Worm (Caenorhabditis elegans) whole organism, L2 larva: ENCODE results near the gene irld-27.

Source experiments
- C34F6.9 ChIP-seq: fragments of 150-350 bp; optimal IDR thresholded peaks from 2 replicates; lab custom pipeline; 2014; ENCODE audit warnings: missing biosample characterization, missing genetic modification characterization
- F13H6.1 ChIP-seq: sonication (generic microtip); optimal IDR thresholded peaks from 2 replicates; lab custom pipeline; 2016; ENCODE audit warnings: missing genetic modification characterization, missing compliant biosample characterization
- R02D3.7 ChIP-seq: fragments of 150-350 bp; optimal IDR thresholded peaks from 2 replicates; lab custom pipeline; 2014; ENCODE audit warnings: missing biosample characterization, missing genetic modification characterization
- Y55F3AM.14 ChIP-seq: fragments of 200-800 bp; sonication (Bioruptor generic); optimal IDR thresholded peaks from 2 replicates; lab custom pipeline; 2018; ENCODE audit warnings: mild to moderate bottlenecking, missing genetic modification characterization, missing compliant biosample characterization
- aly-2 ChIP-seq: fragments of 150-350 bp; optimal IDR thresholded peaks from 2 replicates; lab custom pipeline; 2014; ENCODE audit warnings: missing biosample characterization, missing genetic modification characterization
- ama-1 ChIP-seq: fragments of 150-350 bp; optimal IDR thresholded peaks from 2 replicates; lab custom pipeline; 2018; ENCODE audit warnings: inconsistent platforms
- blmp-1 ChIP-seq: sonication (generic microtip); optimal IDR thresholded peaks from 2 replicates; lab custom pipeline; 2017; ENCODE audit warnings: missing genetic modification characterization, mild to moderate bottlenecking, missing compliant biosample characterization, antibody characterized with exemption, moderate library complexity; ENCODE audit not compliant: insufficient read depth
- ceh-16 ChIP-seq: fragments of 150-350 bp; optimal IDR thresholded peaks from 2 replicates; lab custom pipeline; 2014; ENCODE audit warnings: missing biosample characterization, missing genetic modification characterization
- crh-2 ChIP-seq: sonication (generic microtip); optimal IDR thresholded peaks from 2 replicates; lab custom pipeline; 2017; ENCODE audit warnings: missing biosample characterization, missing genetic modification characterization
- dmd-4 ChIP-seq: sonication (generic microtip); optimal IDR thresholded peaks from 2 replicates; lab custom pipeline; 2017; ENCODE audit warnings: missing biosample characterization, missing genetic modification characterization
- egl-27 ChIP-seq: sonication (generic microtip); optimal IDR thresholded peaks from 3 replicates; lab custom pipeline; 2017; ENCODE audit warnings: missing biosample characterization, missing genetic modification reagents, missing genetic modification characterization
- elt-1 ChIP-seq: fragments of 150-350 bp; optimal IDR thresholded peaks from 2 replicates; lab custom pipeline; 2014; ENCODE audit warnings: missing biosample characterization, missing genetic modification characterization
- elt-3 ChIP-seq: sonication (generic microtip); optimal IDR thresholded peaks from 2 replicates; lab custom pipeline; 2017; ENCODE audit warnings: missing biosample characterization, missing genetic modification characterization
- fos-1 ChIP-seq: fragments of 150-350 bp; optimal IDR thresholded peaks from 2 replicates; lab custom pipeline; 2014; ENCODE audit warnings: missing biosample characterization, missing genetic modification characterization
- gmeb-1 ChIP-seq: fragments of 150-350 bp; optimal IDR thresholded peaks from 2 replicates; lab custom pipeline; 2014; ENCODE audit warnings: missing biosample characterization, missing genetic modification characterization
- lin-11 ChIP-seq: fragments of 150-350 bp; sonication (generic microtip); optimal IDR thresholded peaks from 2 replicates; lab custom pipeline; 2014; ENCODE audit warnings: missing biosample characterization, missing genetic modification characterization, inconsistent platforms, mixed read lengths
- lin-13 ChIP-seq: fragments of 150-350 bp; optimal IDR thresholded peaks from 2 replicates; lab custom pipeline; 2014; ENCODE audit warnings: missing biosample characterization, missing genetic modification reagents, missing genetic modification characterization
- lin-39 ChIP-seq: fragments of 150-350 bp; optimal IDR thresholded peaks from 2 replicates; lab custom pipeline; 2014; ENCODE audit warnings: missing biosample characterization, missing genetic modification reagents, missing genetic modification characterization
- lsy-2 ChIP-seq, 2 experiments: fragments of 150-350 bp in 1 of 2; sonication (generic microtip) in 1 of 2; optimal IDR thresholded peaks; 2 replicates each; lab custom pipeline; 2014 to 2017; ENCODE audit warnings: missing biosample characterization in 2 of 2, missing genetic modification characterization in 2 of 2
- mab-5 ChIP-seq: fragments of 150-350 bp; optimal IDR thresholded peaks from 2 replicates; lab custom pipeline; 2014; ENCODE audit warnings: missing biosample characterization, missing genetic modification characterization
- mdl-1 ChIP-seq, 2 experiments: fragments of 150-350 bp in 1 of 2; sonication (generic microtip) in 1 of 2; optimal IDR thresholded peaks; 2 replicates each; lab custom pipeline; 2017; ENCODE audit warnings: missing biosample characterization in 2 of 2, missing genetic modification characterization in 2 of 2
- nhr-10 ChIP-seq: sonication (generic microtip); optimal IDR thresholded peaks from 2 replicates; lab custom pipeline; 2017; ENCODE audit warnings: missing biosample characterization, missing genetic modification characterization
- nhr-11 ChIP-seq: fragments of 150-350 bp; optimal IDR thresholded peaks from 2 replicates; lab custom pipeline; 2014; ENCODE audit warnings: missing biosample characterization, missing genetic modification characterization
- nhr-129 ChIP-seq: fragments of 150-350 bp; optimal IDR thresholded peaks from 2 replicates; lab custom pipeline; 2014; ENCODE audit warnings: missing biosample characterization, missing genetic modification characterization
- nhr-21 ChIP-seq: fragments of 150-350 bp; optimal IDR thresholded peaks from 2 replicates; lab custom pipeline; 2014; ENCODE audit warnings: missing biosample characterization, missing genetic modification characterization
- nhr-23 ChIP-seq: fragments of 150-350 bp; optimal IDR thresholded peaks from 2 replicates; lab custom pipeline; 2014; ENCODE audit warnings: missing biosample characterization, missing genetic modification reagents, missing genetic modification characterization
- nhr-237 ChIP-seq: fragments of 150-350 bp; optimal IDR thresholded peaks from 2 replicates; lab custom pipeline; 2014; ENCODE audit warnings: missing biosample characterization, missing genetic modification characterization
- nhr-25 ChIP-seq: fragments of 150-350 bp; sonication (generic microtip); optimal IDR thresholded peaks from 3 replicates; lab custom pipeline; 2014; ENCODE audit warnings: missing biosample characterization, missing genetic modification characterization
- nhr-6 ChIP-seq: fragments of 150-350 bp; optimal IDR thresholded peaks from 2 replicates; lab custom pipeline; 2014; ENCODE audit warnings: missing biosample characterization, missing genetic modification characterization
- nhr-77 ChIP-seq: fragments of 150-350 bp; optimal IDR thresholded peaks from 2 replicates; lab custom pipeline; 2014; ENCODE audit warnings: missing biosample characterization, missing genetic modification characterization
- peb-1 ChIP-seq: fragments of 150-350 bp; optimal IDR thresholded peaks from 2 replicates; lab custom pipeline; 2014; ENCODE audit warnings: missing biosample characterization, missing genetic modification characterization
- sem-4 ChIP-seq: fragments of 150-350 bp; optimal IDR thresholded peaks from 2 replicates; lab custom pipeline; 2014; ENCODE audit warnings: missing biosample characterization, missing genetic modification reagents, missing genetic modification characterization
- snpc-4 ChIP-seq: fragments of 150-350 bp; optimal IDR thresholded peaks from 2 replicates; lab custom pipeline; 2014; ENCODE audit warnings: missing biosample characterization, missing genetic modification characterization
- unc-39 ChIP-seq: fragments of 150-350 bp; optimal IDR thresholded peaks from 2 replicates; lab custom pipeline; 2014; ENCODE audit warnings: missing biosample characterization, missing genetic modification characterization
- unc-55 ChIP-seq: fragments of 150-350 bp; sonication (generic microtip); optimal IDR thresholded peaks from 3 replicates; lab custom pipeline; 2014; ENCODE audit warnings: missing biosample characterization, missing genetic modification reagents, missing genetic modification characterization
- unc-62 ChIP-seq: fragments of 150-350 bp; optimal IDR thresholded peaks from 2 replicates; lab custom pipeline; 2014; ENCODE audit warnings: missing biosample characterization, missing genetic modification reagents, missing genetic modification characterization
- zag-1 ChIP-seq: fragments of 150-350 bp; optimal IDR thresholded peaks from 2 replicates; lab custom pipeline; 2014; ENCODE audit warnings: missing biosample characterization, missing genetic modification characterization
- ztf-1 ChIP-seq: fragments of 200-800 bp; sonication (Bioruptor generic); conservative IDR thresholded peaks from 2 replicates; pipeline ENCODE4 v1.3.6; 2022; ENCODE audit warnings: missing genetic modification characterization, missing compliant biosample characterization
- ztf-11 ChIP-seq: sonication (generic microtip); optimal IDR thresholded peaks from 2 replicates; lab custom pipeline; 2017; ENCODE audit warnings: missing biosample characterization, missing genetic modification characterization
- ztf-4 ChIP-seq: fragments of 150-350 bp; optimal IDR thresholded peaks from 2 replicates; lab custom pipeline; 2014; ENCODE audit warnings: missing biosample characterization, missing genetic modification characterization

Gene irld-27

DNA sequence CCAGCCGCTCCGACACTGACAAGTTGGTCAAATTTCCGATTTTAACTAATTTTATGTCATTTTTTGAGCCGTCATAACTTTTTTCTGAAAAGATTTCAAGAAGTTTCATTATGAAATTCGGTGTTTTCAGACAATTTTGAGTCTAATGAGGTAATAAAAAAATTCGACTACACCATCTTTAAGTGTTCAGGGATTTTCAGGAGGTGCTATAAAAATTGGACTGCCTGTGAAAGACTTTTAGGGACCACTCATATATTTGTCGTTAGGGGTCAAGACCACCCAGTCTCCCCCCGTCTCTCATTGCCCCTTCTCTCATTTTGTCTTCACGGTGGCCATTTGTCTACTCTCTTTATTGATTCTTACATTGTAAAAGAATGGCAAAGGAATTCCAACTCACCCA lies 42.6 kb downstream of the irld-27 start, which contains the start of gene bath-10:
bath-10 (plus strand) TSS at position 301 of the 400 bp plus-strand sequence.
- TF ChIP-seq lin-13 (no peak), nhr-6 (tag; lab: Kevin White, UChicago) (no peak), lsy-2 (tag; optimal IDR thresholded peaks at IDR 0.05; lab: Kevin White, UChicago) (no peak), gmeb-1 (no peak), unc-55 (GFP tag; lab: Kevin White, UChicago) (no peak), crh-2 (tag; lab: Kevin White, UChicago) (no peak), ama-1 (lab: Kevin White, UChicago) (no peak), nhr-21 (no peak), dmd-4 (tag; lab: Kevin White, UChicago) (no peak), ztf-4 (tag; lab: Kevin White, UChicago) (no peak), nhr-11 (tag; lab: Kevin White, UChicago) (no peak), ztf-1 (GFP tag; lab: Robert Waterston, UW) (no peak), elt-3 (tag; lab: Kevin White, UChicago) (no peak), nhr-237 (tag; lab: Kevin White, UChicago) (no peak), nhr-77 (tag; lab: Kevin White, UChicago) (no peak), zag-1 (tag; lab: Kevin White, UChicago) (no peak), elt-1 (no peak), mdl-1 (tag; optimal IDR thresholded peaks at IDR 0.05; lab: Kevin White, UChicago) (no peak), sem-4 (no peak)

ce11 chrII:3375302-3375701 lies 43.2 kb downstream of the irld-27 start:
- TF ChIP-seq Y55F3AM.14 (no peak), crh-2 (tag; lab: Kevin White, UChicago) (no peak), unc-39 (no peak), nhr-129 (no peak), fos-1 (tag; lab: Kevin White, UChicago) (no peak), nhr-6 (tag; lab: Kevin White, UChicago) (no peak), nhr-25 (no peak)
- TF ChIP-seq, all 48 proteins: peak for 0

ce11 chrII:3376789-3377188 lies 44.6 kb downstream of the irld-27 start, which contains the start of gene bath-9:
Gene bath-9, plus strand, starts transcription at chrII:3377089.
- TF ChIP-seq nhr-129 (no peak), Y55F3AM.14 (no peak), mab-5 (no peak), ztf-11 (no peak), nhr-10 (no peak), egl-27 (tag; lab: Kevin White, UChicago) (no peak)

DNA sequence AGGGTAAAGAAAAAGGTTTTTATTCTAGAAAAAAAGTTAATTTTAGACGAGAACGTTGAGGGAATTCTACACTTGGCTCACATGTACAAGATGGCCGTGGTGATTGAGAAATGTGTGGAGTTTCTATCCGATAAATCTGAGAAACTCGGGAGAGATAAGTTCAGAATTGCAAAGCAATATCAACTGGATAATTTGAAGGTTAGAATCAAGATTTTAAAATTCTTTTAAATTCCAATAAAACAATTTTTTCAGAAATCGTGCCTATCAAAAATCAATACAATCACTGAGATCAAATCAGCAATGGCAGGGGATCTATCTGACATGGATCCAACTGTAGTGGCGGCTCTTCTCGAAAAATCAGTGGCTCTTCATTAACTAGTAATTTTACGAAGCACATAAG lies 46.1 kb downstream of the irld-27 start, which contains the start of gene Y49F6C.2:
Y49F6C.2 (plus strand) TSS at position 301 of the 400 bp plus-strand sequence.
- no peak for TF ChIP-seq elt-3 (tag; lab: Kevin White, UChicago)
- no peak for TF ChIP-seq peb-1 (tag; lab: Kevin White, UChicago)
- no peak for TF ChIP-seq unc-62 (GFP tag; lab: Kevin White, UChicago)
- TF ChIP-seq egl-27 (tag; lab: Kevin White, UChicago), result no peak
- no peak for TF ChIP-seq lsy-2 (tag; optimal IDR thresholded peaks at IDR 0.05; lab: Kevin White, UChicago)
- no peak for TF ChIP-seq lin-11 (tag; lab: Kevin White, UChicago)
- TF ChIP-seq ztf-1 (GFP tag; lab: Robert Waterston, UW), result no peak
- TF ChIP-seq unc-39, result no peak
- no peak for TF ChIP-seq lin-39 (tag; lab: Kevin White, UChicago)
- no peak for TF ChIP-seq R02D3.7 (tag; lab: Kevin White, UChicago)
- TF ChIP-seq nhr-25, result no peak
- no peak for TF ChIP-seq nhr-237 (tag; lab: Kevin White, UChicago)
- no peak for TF ChIP-seq aly-2
- TF ChIP-seq nhr-21, result no peak
- TF ChIP-seq, all 48 proteins: peak for 0

ce11 chrII:3381510-3381909 lies 49.4 kb downstream of the irld-27 start, which contains the start of gene T06D4.1:
Gene T06D4.1, plus strand, starts transcription at chrII:3381830.
- TF ChIP-seq elt-3 (tag; lab: Kevin White, UChicago) (no peak), lsy-2 (tag; optimal IDR thresholded peaks at IDR 0.05; lab: Kevin White, UChicago) (no peak), ztf-4 (tag; lab: Kevin White, UChicago) (no peak), R02D3.7 (tag; lab: Kevin White, UChicago) (no peak)

ce11 chrII:3383116-3383515 lies 51.0 kb downstream of the irld-27 start:
- TF ChIP-seq nhr-10 (no peak), nhr-21 (no peak), ceh-16 (tag; lab: Kevin White, UChicago) (no peak), F13H6.1 (no peak), lin-11 (tag; lab: Kevin White, UChicago) (no peak), nhr-23 (tag; lab: Kevin White, UChicago) (no peak), nhr-6 (tag; lab: Kevin White, UChicago) (no peak), mdl-1 (tag; optimal IDR thresholded peaks at IDR 0.05; lab: Kevin White, UChicago) (no peak), elt-1 (no peak), ztf-1 (GFP tag; lab: Robert Waterston, UW) (no peak), ama-1 (lab: Kevin White, UChicago) (no peak), C34F6.9 (tag; lab: Kevin White, UChicago) (no peak), blmp-1 (tag; lab: Kevin White, UChicago) (no peak), peb-1 (tag; lab: Kevin White, UChicago) (no peak), mab-5 (no peak), snpc-4 (tag; lab: Kevin White, UChicago) (no peak)
- TF ChIP-seq, all 48 proteins: peak for 0
